Worm (Caenorhabditis elegans): ENCODE measurements around the gene F11C1.9.

DNA sequence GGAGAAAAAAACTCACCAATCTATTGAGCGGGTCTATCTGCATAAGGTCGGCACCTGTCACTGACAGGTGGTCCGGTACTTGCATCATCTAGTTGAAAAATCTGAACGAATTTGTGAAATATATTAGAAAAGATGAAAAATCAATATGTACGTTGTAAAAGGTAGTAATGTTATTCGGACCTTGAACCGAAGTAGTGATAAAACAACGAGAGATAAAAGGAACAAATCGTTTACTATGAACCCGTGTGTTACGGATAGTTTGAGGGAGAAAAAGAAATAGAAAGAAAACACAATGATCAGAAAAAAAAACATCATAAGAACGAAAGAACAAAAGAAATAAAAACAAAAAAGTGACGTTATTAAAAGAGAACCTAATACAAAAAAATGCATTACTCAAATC, 9.8 kb upstream of the F11C1.9 start, which contains the start of gene mff-1:
- TF ChIP-seq med-1 (GFP tag; optimal IDR thresholded peaks at IDR 0.05; ENCODE audit: insufficient read depth) (no peak), tab-1 (GFP tag; IDR thresholded peaks at IDR 0.05) (no peak), flt-1 (GFP tag; IDR thresholded peaks at IDR 0.05) (no peak), T22C8.4 (GFP tag; IDR thresholded peaks at IDR 0.05) (no peak)

Data from whole organism, midembryonic.